Fruit fly (Drosophila melanogaster): ENCODE measurements around the gene Uro.

DNA sequence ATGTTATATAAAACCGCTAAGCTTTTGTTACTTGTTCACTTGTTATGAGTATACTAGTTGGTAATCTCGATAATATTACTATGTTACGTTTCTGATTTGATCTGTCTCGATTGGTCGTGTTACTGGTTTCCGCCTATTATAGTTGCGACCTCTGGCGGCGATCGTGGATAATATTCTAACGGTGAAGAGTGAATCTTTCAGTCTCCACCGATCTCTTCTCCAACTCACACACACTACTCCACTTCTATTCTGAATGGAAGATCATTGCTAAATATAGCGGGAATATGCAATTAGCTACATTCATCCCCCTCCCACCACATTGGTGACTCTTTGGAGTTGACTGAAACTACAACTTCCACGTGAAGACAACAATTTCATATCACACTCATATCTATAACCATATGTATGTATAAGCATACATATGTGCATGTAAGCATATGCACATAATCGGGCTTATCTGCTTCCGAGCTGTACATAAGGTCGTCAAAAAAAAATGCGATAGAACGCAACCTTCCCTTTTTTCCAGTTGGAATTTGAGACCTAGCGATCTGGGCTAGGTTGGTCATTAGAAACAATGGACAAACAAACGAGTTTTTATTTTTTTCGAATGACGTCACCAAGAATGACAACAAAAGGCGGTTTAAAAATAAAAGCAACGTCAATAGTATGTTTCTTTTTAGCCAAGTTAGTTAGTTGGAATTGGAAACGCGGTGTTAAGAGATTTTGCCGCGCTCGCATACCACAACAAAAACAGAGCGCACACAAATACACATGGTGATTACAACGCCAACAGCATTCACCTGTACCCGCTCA lies 29.2 kb downstream of the Uro start:
- TF ChIP-seq toe (GFP tag; optimal IDR thresholded peaks at IDR 0.05) (no peak), Mnt (GFP tag; optimal IDR thresholded peaks at IDR 0.05) (no peak), CG7101 (tag; optimal IDR thresholded peaks at IDR 0.05) (no peak)

All from whole organism, adult.